Worm (Caenorhabditis elegans): ENCODE data around the gene Y17D7C.1.

- TF ChIP-seq madf-10 (tag; optimal IDR thresholded peaks at IDR 0.05) (no peak), hmg-1.2 (GFP tag; IDR thresholded peaks at IDR 0.05) (no peak), bed-2 (GFP tag; IDR thresholded peaks at IDR 0.05) (no peak)
These were observed 42.3 kb upstream of the Y17D7C.1 start, which contains the start of gene Y69H2.3 for ce11 chrV:18664026-18664425.
